Fruit fly (Drosophila melanogaster): ENCODE data around the gene CG6683.

CG6683 gene

dm6 chr3L:8547104-8547523 lies 32.4 kb upstream of the CG6683 start (continued):
- TF ChIP-seq HLHmδ (GFP tag; optimal IDR thresholded peaks at IDR 0.05) (no peak), MESR4 (GFP tag; optimal IDR thresholded peaks at IDR 0.05) (no peak), CG11398 (GFP tag; optimal IDR thresholded peaks at IDR 0.05) (peak; percentile 8), CG4404 (GFP tag; IDR thresholded peaks at IDR 0.05) (peak; percentile 68), pita (GFP tag; optimal IDR thresholded peaks at IDR 0.05) (no peak), stc (GFP tag; IDR thresholded peaks at IDR 0.05) (peak; percentile 77), dmrt11E (tag; optimal IDR thresholded peaks at IDR 0.05) (peak; percentile 74), CHES-1-like (GFP tag; optimal IDR thresholded peaks at IDR 0.05) (peak; percentile 38), CG18619 (GFP tag; optimal IDR thresholded peaks at IDR 0.05) (peak; percentile 84), Fer1 (GFP tag; optimal IDR thresholded peaks at IDR 0.05) (peak; percentile 91), CG8924 (tag; optimal IDR thresholded peaks at IDR 0.05) (peak; percentile 90), dimm (GFP tag; IDR thresholded peaks at IDR 0.05) (peak; percentile 47; the same call in 1 of the 2 replicates), CG16863 (GFP tag; optimal IDR thresholded peaks at IDR 0.05) (peak; percentile 75), Bdp1 (GFP tag; optimal IDR thresholded peaks at IDR 0.05) (peak; percentile 65), prd (optimal IDR thresholded peaks at IDR 0.05) (no peak), prd (GFP tag; IDR thresholded peaks at IDR 0.05) (peak; percentile 88), CG10979 (tag; optimal IDR thresholded peaks at IDR 0.05) (peak; percentile 83), CG10959 (GFP tag; IDR thresholded peaks at IDR 0.05) (0 out of 2 replicates have a peak, but pooled peaks have one; percentile 27), gcm (GFP tag; optimal IDR thresholded peaks at IDR 0.05) (peak; percentile 82), gro (GFP tag; optimal IDR thresholded peaks at IDR 0.05) (peak; percentile 81), cato (GFP tag; optimal IDR thresholded peaks at IDR 0.05; ENCODE audit: borderline replicate concordance) (peak; percentile 44), CG6272 (GFP tag; IDR thresholded peaks at IDR 0.05) (peak; percentile 62), CG31224 (GFP tag; IDR thresholded peaks at IDR 0.05) (peak; percentile 78), Usf (GFP tag; optimal IDR thresholded peaks at IDR 0.05) (peak; percentile 70), CG2129 (GFP tag; IDR thresholded peaks at IDR 0.05; ENCODE audit: partially characterized antibody) (no peak), CG1529 (GFP tag; optimal IDR thresholded peaks at IDR 0.05) (peak; percentile 77), CG10274 (GFP tag; optimal IDR thresholded peaks at IDR 0.05) (peak; percentile 72), Sry-δ (GFP tag; optimal IDR thresholded peaks at IDR 0.05) (peak; percentile 12), Oli (tag; optimal IDR thresholded peaks at IDR 0.05) (peak; percentile 91), exex (tag; optimal IDR thresholded peaks at IDR 0.05) (peak; percentile 55), CG1233 (GFP tag; optimal IDR thresholded peaks at IDR 0.05) (peak; percentile 88), Drgx (GFP tag; IDR thresholded peaks at IDR 0.05) (peak; percentile 80), CG6654 (GFP tag; optimal IDR thresholded peaks at IDR 0.05) (peak; percentile 76), CG10462 (GFP tag; optimal IDR thresholded peaks at IDR 0.05) (peak; percentile 55), C15 (GFP tag; IDR thresholded peaks at IDR 0.05) (0 out of 3 replicates have a peak, but pooled peaks have one; percentile 39), shn (GFP tag; optimal IDR thresholded peaks at IDR 0.05) (peak; percentile 72), sna (GFP tag; IDR thresholded peaks at IDR 0.05; ENCODE audit: partially characterized antibody) (no peak), Pdp1 (GFP tag; optimal IDR thresholded peaks at IDR 0.05) (peak; percentile 80 to 94), gsb-n (tag; optimal IDR thresholded peaks at IDR 0.05) (peak; percentile 73), CG8359 (GFP tag; optimal IDR thresholded peaks at IDR 0.05; ENCODE audit: borderline replicate concordance) (peak; percentile 73), CrebB (tag; optimal IDR thresholded peaks at IDR 0.05) (peak; percentile 67), CG32532 (GFP tag; IDR thresholded peaks at IDR 0.05) (peak; percentile 92), tin (GFP tag; optimal IDR thresholded peaks at IDR 0.05) (peak; percentile 81), nerfin-1 (tag; optimal IDR thresholded peaks at IDR 0.05) (peak; percentile 79), knrl (GFP tag; IDR thresholded peaks at IDR 0.05; ENCODE audit: partially characterized antibody) (no peak), Meics (GFP tag; optimal IDR thresholded peaks at IDR 0.05) (peak; percentile 92), HmgZ (tag; optimal IDR thresholded peaks at IDR 0.05) (peak; percentile 91), Nf-YC (tag; optimal IDR thresholded peaks at IDR 0.05) (peak; percentile 75), nau (GFP tag; optimal IDR thresholded peaks at IDR 0.05) (peak; percentile 89), rib (GFP tag; IDR thresholded peaks at IDR 0.05) (peak; percentile 66)
